Fruit fly (Drosophila melanogaster) whole organism, embryonic: ENCODE measurements around the gene CG12766.

Source experiments
- ATbp ChIP-seq: fragments of 200-800 bp; sonication (Bioruptor generic); optimal IDR thresholded peaks from 2 replicates; lab custom pipeline; 2017; ENCODE audit warnings: missing biosample characterization, mild to moderate bottlenecking, missing genetic modification characterization, missing genetic modification reagents
- CG10267 ChIP-seq: fragments of 200-800 bp; sonication (Bioruptor generic); optimal IDR thresholded peaks from 2 replicates; lab custom pipeline; 2018; ENCODE audit warnings: missing biosample characterization, mild to moderate bottlenecking, missing genetic modification characterization, moderate library complexity
- CG12769 ChIP-seq: fragments of 200-800 bp; sonication (Bioruptor generic); optimal IDR thresholded peaks from 2 replicates; lab custom pipeline; 2019; ENCODE audit warnings: missing biosample characterization, mild to moderate bottlenecking, missing genetic modification characterization, moderate library complexity
- CG13775 ChIP-seq: fragments of 200-800 bp; sonication (Bioruptor generic); optimal IDR thresholded peaks from 3 replicates; lab custom pipeline; 2017; ENCODE audit warnings: missing biosample characterization, mild to moderate bottlenecking, missing genetic modification characterization
- CG1603 ChIP-seq: fragments of 200-800 bp; sonication (Bioruptor generic); optimal IDR thresholded peaks from 2 replicates; lab custom pipeline; 2019; ENCODE audit warnings: missing biosample characterization, mild to moderate bottlenecking, missing genetic modification characterization, moderate library complexity
- CG17328 ChIP-seq: fragments of 200-800 bp; sonication (Bioruptor generic); IDR thresholded peaks from 2 replicates; pipeline ENCODE4 v1.3.6; 2022; ENCODE audit warnings: missing biosample characterization, missing genetic modification characterization
- CG17912 ChIP-seq: fragments of 200-800 bp; sonication (Bioruptor generic); optimal IDR thresholded peaks from 2 replicates; lab custom pipeline; 2018; ENCODE audit warnings: missing biosample characterization, mild to moderate bottlenecking, missing genetic modification characterization
- CG18262 ChIP-seq: fragments of 200-800 bp; optimal IDR thresholded peaks from 3 replicates; lab custom pipeline; 2019; ENCODE audit warnings: missing biosample characterization, mild to moderate bottlenecking, missing genetic modification characterization, moderate library complexity
- CG18476 ChIP-seq: fragments of 200-800 bp; sonication (Bioruptor generic); optimal IDR thresholded peaks from 2 replicates; lab custom pipeline; 2016; ENCODE audit warnings: missing biosample characterization, mild to moderate bottlenecking, missing genetic modification characterization
- CG3281 ChIP-seq: fragments of 200-800 bp; sonication (Bioruptor generic); optimal IDR thresholded peaks from 3 replicates; lab custom pipeline; 2017; ENCODE audit warnings: missing biosample characterization, mild to moderate bottlenecking, missing genetic modification characterization
- CG6254 ChIP-seq: fragments of 200-800 bp; sonication (Bioruptor generic); optimal IDR thresholded peaks from 3 replicates; lab custom pipeline; 2017; ENCODE audit warnings: mild to moderate bottlenecking, missing biosample characterization, missing genetic modification reagents, missing genetic modification characterization
- CG6689 ChIP-seq: fragments of 200-800 bp; sonication (Bioruptor generic); IDR thresholded peaks from 2 replicates; pipeline ENCODE4 v1.3.6; 2022; ENCODE audit warnings: missing biosample characterization, missing genetic modification characterization
- CG7786 ChIP-seq: fragments of 200-800 bp; sonication (Bioruptor generic); optimal IDR thresholded peaks from 2 replicates; lab custom pipeline; 2016; ENCODE audit warnings: missing biosample characterization, missing genetic modification characterization
- D ChIP-seq, 2 experiments: fragments of 200-800 bp in 1 of 2; fragments of >200 bp in 1 of 2; sonication (Bioruptor generic) in 1 of 2; optimal IDR thresholded peaks; 2 replicates in 1 of 2; 3 replicates in 1 of 2; lab custom pipeline; 2017; ENCODE audit warnings: mild to moderate bottlenecking in 1 of 2, missing biosample characterization in 1 of 2, missing genetic modification characterization in 1 of 2, missing genetic modification reagents in 1 of 2
- D19A ChIP-seq: fragments of 200-800 bp; optimal IDR thresholded peaks from 3 replicates; lab custom pipeline; 2019; ENCODE audit warnings: missing biosample characterization, mild to moderate bottlenecking, missing genetic modification characterization, moderate library complexity
- D19B ChIP-seq: fragments of 200-800 bp; sonication (Bioruptor generic); optimal IDR thresholded peaks from 2 replicates; lab custom pipeline; 2017; ENCODE audit warnings: missing biosample characterization, mild to moderate bottlenecking, missing genetic modification characterization
- ERR ChIP-seq: fragments of 200-800 bp; sonication (Bioruptor generic); optimal IDR thresholded peaks from 2 replicates; lab custom pipeline; 2016; ENCODE audit warnings: missing biosample characterization, missing genetic modification characterization
- Fer3 ChIP-seq: fragments of 200-800 bp; sonication (Bioruptor generic); optimal IDR thresholded peaks from 2 replicates; lab custom pipeline; 2018; ENCODE audit warnings: missing biosample characterization, mild to moderate bottlenecking, missing genetic modification characterization, moderate library complexity
- MTF-1 ChIP-seq: fragments of 200-800 bp; sonication (Bioruptor generic); optimal IDR thresholded peaks from 2 replicates; lab custom pipeline; 2018; ENCODE audit warnings: missing biosample characterization, mild to moderate bottlenecking, missing genetic modification characterization, borderline replicate concordance
- NC2α ChIP-seq: fragments of 200-800 bp; sonication (Bioruptor generic); optimal IDR thresholded peaks from 2 replicates; lab custom pipeline; 2016; ENCODE audit warnings: missing biosample characterization, missing genetic modification characterization
- Nf-YB ChIP-seq: fragments of 200-800 bp; sonication (Bioruptor generic); optimal IDR thresholded peaks from 3 replicates; lab custom pipeline; 2019; ENCODE audit warnings: missing biosample characterization, mild to moderate bottlenecking, missing genetic modification characterization, moderate library complexity
- Oaz ChIP-seq: fragments of 200-800 bp; sonication (Bioruptor generic); IDR thresholded peaks from 2 replicates; pipeline ENCODE4 v1.3.6; 2022; ENCODE audit warnings: missing biosample characterization, missing genetic modification characterization
- TFAM ChIP-seq: fragments of 200-800 bp; sonication (Bioruptor generic); optimal IDR thresholded peaks from 2 replicates; lab custom pipeline; 2017; ENCODE audit warnings: missing biosample characterization, missing genetic modification characterization, inconsistent platforms
- al ChIP-seq: fragments of 200-800 bp; sonication (Bioruptor generic); IDR thresholded peaks from 2 replicates; pipeline ENCODE4 v1.3.6; 2022; ENCODE audit warnings: missing biosample characterization, missing genetic modification characterization
- bigmax ChIP-seq: fragments of 200-800 bp; sonication (Bioruptor generic); optimal IDR thresholded peaks from 2 replicates; lab custom pipeline; 2018; ENCODE audit warnings: missing biosample characterization, mild to moderate bottlenecking, missing genetic modification characterization
- btn ChIP-seq: fragments of 200-800 bp; sonication (Bioruptor generic); optimal IDR thresholded peaks from 2 replicates; lab custom pipeline; 2016; ENCODE audit warnings: missing biosample characterization, missing genetic modification characterization
- dpn ChIP-seq, 2 experiments: fragments of 200-800 bp; sonication (Bioruptor generic); optimal IDR thresholded peaks; 3 replicates each; lab custom pipeline; 2016; ENCODE audit warnings: missing biosample characterization in 2 of 2, missing genetic modification characterization in 2 of 2
- esg ChIP-seq: fragments of 200-800 bp; sonication (Bioruptor generic); conservative IDR thresholded peaks from 2 replicates; pipeline ENCODE4 v1.3.6; 2022; ENCODE audit warnings: missing biosample characterization, missing genetic modification characterization
- exex ChIP-seq: fragments of 200-800 bp; sonication (Bioruptor generic); optimal IDR thresholded peaks from 4 replicates; lab custom pipeline; 2018; ENCODE audit warnings: missing biosample characterization, mild to moderate bottlenecking, missing genetic modification characterization, moderate library complexity
- fd3F ChIP-seq: fragments of 200-800 bp; sonication (Bioruptor generic); optimal IDR thresholded peaks from 2 replicates; lab custom pipeline; 2018; ENCODE audit warnings: missing biosample characterization, mild to moderate bottlenecking, missing genetic modification characterization, moderate library complexity
- gcm ChIP-seq: fragments of 200-800 bp; sonication (Bioruptor generic); optimal IDR thresholded peaks from 2 replicates; lab custom pipeline; 2019; ENCODE audit warnings: missing biosample characterization, mild to moderate bottlenecking, missing genetic modification characterization, moderate library complexity
- gem ChIP-seq: fragments of 200-800 bp; sonication (Bioruptor generic); optimal IDR thresholded peaks from 2 replicates; lab custom pipeline; 2019; ENCODE audit warnings: missing biosample characterization, mild to moderate bottlenecking, missing genetic modification characterization, moderate library complexity
- hb ChIP-seq: fragments of 200-800 bp; sonication (Bioruptor generic); IDR thresholded peaks from 3 replicates; pipeline ENCODE4 v1.3.6; 2022; ENCODE audit warnings: missing biosample characterization, missing genetic modification characterization; ENCODE audit not compliant: partially characterized antibody
- hkb ChIP-seq, 2 experiments: fragments of 200-800 bp in 1 of 2; fragments of >200 bp in 1 of 2; sonication (Bioruptor generic) in 1 of 2; IDR thresholded peaks in 1 of 2; optimal IDR thresholded peaks in 1 of 2; 2 replicates each; pipeline versions ENCODE4 v1.3.6 to Lab custom; 2017 to 2022; ENCODE audit warnings: missing biosample characterization in 1 of 2, missing genetic modification characterization in 1 of 2
- insv ChIP-seq, 2 experiments: fragments of 200-800 bp; sonication (Bioruptor generic); optimal IDR thresholded peaks; 3 replicates each; lab custom pipeline; 2016 to 2018; ENCODE audit warnings: missing biosample characterization in 2 of 2, missing genetic modification characterization in 2 of 2
- jumu ChIP-seq: fragments of 200-800 bp; sonication (Bioruptor generic); optimal IDR thresholded peaks from 3 replicates; lab custom pipeline; 2016; ENCODE audit warnings: missing biosample characterization, missing genetic modification characterization
- lola ChIP-seq, 3 experiments: fragments of >200 bp in 2 of 3; fragments of 200-800 bp in 1 of 3; sonication (Bioruptor generic) in 1 of 3; optimal IDR thresholded peaks; 2 replicates each; lab custom pipeline; 2017 to 2019; ENCODE audit warnings: missing biosample characterization in 3 of 3, missing genetic modification characterization in 3 of 3, mild to moderate bottlenecking in 1 of 3, moderate library complexity in 1 of 3
- luna ChIP-seq: fragments of 200-800 bp; sonication (Bioruptor generic); optimal IDR thresholded peaks from 2 replicates; lab custom pipeline; 2016; ENCODE audit warnings: missing biosample characterization, missing genetic modification characterization
- maf-S ChIP-seq: fragments of 200-800 bp; sonication (Bioruptor generic); optimal IDR thresholded peaks from 2 replicates; lab custom pipeline; 2016; ENCODE audit warnings: missing biosample characterization, missing genetic modification characterization
- pan ChIP-seq, 4 experiments: fragments of >200 bp in 3 of 4; fragments of 200-800 bp in 1 of 4; sonication (Bioruptor generic) in 1 of 4; optimal IDR thresholded peaks in 3 of 4; IDR thresholded peaks in 1 of 4; 2 replicates each; pipeline versions ENCODE4 v1.3.6 to Lab custom; 2017 to 2022; ENCODE audit warnings: missing biosample characterization in 2 of 4, missing genetic modification characterization in 2 of 4, mixed read lengths in 1 of 4
- pnt ChIP-seq: fragments of 200-800 bp; sonication (Bioruptor generic); optimal IDR thresholded peaks from 3 replicates; lab custom pipeline; 2016; ENCODE audit warnings: missing biosample characterization, missing genetic modification characterization
- salm ChIP-seq: fragments of 200-800 bp; sonication (Bioruptor generic); optimal IDR thresholded peaks from 2 replicates; lab custom pipeline; 2018; ENCODE audit warnings: missing biosample characterization, mild to moderate bottlenecking, missing genetic modification characterization
- scrt ChIP-seq: fragments of 200-800 bp; sonication (Bioruptor generic); optimal IDR thresholded peaks from 2 replicates; lab custom pipeline; 2018; ENCODE audit warnings: missing biosample characterization, mild to moderate bottlenecking, missing genetic modification characterization, moderate library complexity
- sens-2 ChIP-seq: fragments of 200-800 bp; sonication (Bioruptor generic); IDR thresholded peaks from 2 replicates; pipeline ENCODE4 v1.3.6; 2022; ENCODE audit warnings: missing biosample characterization, missing genetic modification characterization
- sisA ChIP-seq: fragments of 200-800 bp; sonication (Bioruptor generic); IDR thresholded peaks from 2 replicates; pipeline ENCODE4 v1.3.6; 2022; ENCODE audit warnings: missing biosample characterization, missing genetic modification characterization
- tll ChIP-seq, 2 experiments: fragments of 200-800 bp in 1 of 2; fragments of >200 bp in 1 of 2; sonication (Bioruptor generic) in 1 of 2; optimal IDR thresholded peaks; 2 replicates each; lab custom pipeline; 2017 to 2019; ENCODE audit warnings: missing biosample characterization in 2 of 2, missing genetic modification characterization in 2 of 2, mild to moderate bottlenecking in 1 of 2, moderate library complexity in 1 of 2

CG12766 gene

dm6 chr3L:3970372-3971031 is 30.6 kb upstream of the CG12766 start (continued):
- no peak for TF ChIP-seq CG6254
- TF ChIP-seq Nf-YB, result no peak
- no peak for TF ChIP-seq CG17912
- peak; percentile 37; the same call in 1 of the 2 replicates for TF ChIP-seq CG6689 (GFP tag; lab: Robert Waterston, UW)
- TF ChIP-seq dpn (GFP tag; optimal IDR thresholded peaks at IDR 0.05; lab: Kevin White, UChicago), result peak; percentile 0 to 39
- peak; percentile 61 for TF ChIP-seq gem (tag; lab: Kevin White, UChicago)
- TF ChIP-seq sisA (GFP tag; lab: Robert Waterston, UW), result 0 out of 2 replicates have a peak, but pooled peaks have one; percentile 7
- no peak for TF ChIP-seq NC2α (GFP tag; lab: Kevin White, UChicago)
- peak; percentile 28 for TF ChIP-seq CG1603 (tag; lab: Kevin White, UChicago)
- TF ChIP-seq al (GFP tag; lab: Robert Waterston, UW), result no peak
- TF ChIP-seq CG12769 (tag; lab: Kevin White, UChicago), result peak; percentile 22
- TF ChIP-seq ATbp (GFP tag; lab: Kevin White, UChicago), result peak; percentile 24
- peak; percentile 85 for TF ChIP-seq D19B (GFP tag; lab: Kevin White, UChicago)
- no peak for TF ChIP-seq CG18476 (GFP tag; lab: Kevin White, UChicago)
- peak in 1 of 3 experiments; percentile 7 for TF ChIP-seq lola (GFP tag; optimal IDR thresholded peaks at IDR 0.05; lab: Kevin White, UChicago)
- TF ChIP-seq Fer3, result peak; percentile 25
- peak; percentile 17 for TF ChIP-seq fd3F
- 0 out of 2 replicates have a peak, but pooled peaks have one; percentile 41 for TF ChIP-seq CG17328 (GFP tag; lab: Robert Waterston, UW)
- no peak for TF ChIP-seq luna (GFP tag; lab: Kevin White, UChicago)
- TF ChIP-seq esg (GFP tag; lab: Robert Waterston, UW), result peak; percentile 59
- TF ChIP-seq sens-2, result 0 out of 2 replicates have a peak, but pooled peaks have one; percentile 6
- no peak for TF ChIP-seq exex
- no peak for TF ChIP-seq bigmax (GFP tag; lab: Kevin White, UChicago)
- no peak for TF ChIP-seq gcm
- TF ChIP-seq CG18262 (tag; lab: Kevin White, UChicago), result peak; percentile 31
- TF ChIP-seq CG7786 (GFP tag; lab: Kevin White, UChicago), result peak; percentile 22
- TF ChIP-seq ERR (GFP tag; lab: Kevin White, UChicago), result no peak
- no peak for TF ChIP-seq hkb (optimal IDR thresholded peaks at IDR 0.05; lab: Kevin White, UChicago)
- TF ChIP-seq hkb (GFP tag; IDR thresholded peaks at IDR 0.05; lab: Robert Waterston, UW), result 0 out of 2 replicates have a peak, but pooled peaks have one; percentile 24
- no peak for TF ChIP-seq MTF-1
- no peak for TF ChIP-seq btn (GFP tag; lab: Kevin White, UChicago)
- no peak for TF ChIP-seq tll (GFP tag; optimal IDR thresholded peaks at IDR 0.05; lab: Kevin White, UChicago)
- no peak for TF ChIP-seq D (optimal IDR thresholded peaks at IDR 0.05; lab: Kevin White, UChicago)
- peak; percentile 9 for TF ChIP-seq D (GFP tag; optimal IDR thresholded peaks at IDR 0.05; lab: Kevin White, UChicago)
- TF ChIP-seq TFAM, result no peak
- no peak for TF ChIP-seq hb (GFP tag; lab: Robert Waterston, UW)
- peak; percentile 29 for TF ChIP-seq CG13775 (GFP tag; lab: Kevin White, UChicago)
- peak; percentile 59 for TF ChIP-seq CG3281
- peak; percentile 31 for TF ChIP-seq D19A (tag; lab: Kevin White, UChicago)
- no peak for TF ChIP-seq pnt (GFP tag; lab: Kevin White, UChicago)
- no peak for TF ChIP-seq maf-S
- peak; percentile 1 for TF ChIP-seq jumu (GFP tag; lab: Kevin White, UChicago)
- no peak for TF ChIP-seq salm (tag; lab: Kevin White, UChicago)
- TF ChIP-seq insv (GFP tag; optimal IDR thresholded peaks at IDR 0.05; lab: Kevin White, UChicago), result no peak
- peak; percentile 17 for TF ChIP-seq CG10267 (tag; lab: Kevin White, UChicago)
- peak; percentile 71 for TF ChIP-seq scrt (GFP tag; lab: Kevin White, UChicago)
- no peak for TF ChIP-seq Oaz (GFP tag; lab: Robert Waterston, UW)
- TF ChIP-seq pan (optimal IDR thresholded peaks at IDR 0.05; lab: Kevin White, UChicago), result no peak
- TF ChIP-seq pan (GFP tag; optimal IDR thresholded peaks at IDR 0.05 in 1 of 2, IDR thresholded peaks at IDR 0.05 in 1 of 2), result peak in 1 of 2 experiments; percentile 50
